Fruit fly (Drosophila melanogaster): Measurements from ENCODE around the gene CG32812.

DNA sequence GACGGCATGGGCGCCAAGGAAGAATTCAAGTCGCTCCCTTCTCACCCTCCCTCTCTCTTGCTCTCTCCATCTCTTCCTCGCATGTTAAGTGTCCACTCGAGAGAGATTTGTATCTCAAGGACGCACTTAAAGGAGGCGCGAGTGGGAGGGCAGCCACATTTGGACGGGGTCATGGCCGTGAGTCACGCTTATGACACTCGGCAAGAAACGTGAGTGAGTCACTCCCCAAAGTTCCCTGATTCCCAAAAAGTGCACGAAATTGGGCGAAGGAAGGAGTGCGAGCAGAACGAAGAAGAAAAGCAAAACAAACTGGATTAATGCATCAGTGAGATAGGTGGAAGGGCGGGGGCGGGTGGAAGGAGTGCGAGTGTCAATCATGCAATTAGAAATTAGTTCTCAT lies 34.0 kb downstream of the CG32812 start:
- TF ChIP-seq Hr4 (GFP tag; optimal IDR thresholded peaks at IDR 0.05) (no peak), topi (GFP tag; optimal IDR thresholded peaks at IDR 0.05) (no peak)

All from whole organism, prepupa.